Worm (Caenorhabditis elegans): ENCODE results near the gene sel-7.

The sel-7 gene

ce11 chrX:14326578-14326977 is 13.7 kb downstream of the sel-7 start:
- TF ChIP-seq unc-62 (GFP tag; optimal IDR thresholded peaks at IDR 0.05) = no peak

- no peak for TF ChIP-seq unc-62 (GFP tag; optimal IDR thresholded peaks at IDR 0.05)
Measured at ce11 chrX:14324289-14324688, 16.0 kb downstream of the sel-7 start.

ce11 chrX:14322793-14323192 is 17.5 kb downstream of the sel-7 start:
- TF ChIP-seq unc-62 (GFP tag; optimal IDR thresholded peaks at IDR 0.05) = no peak

- no peak for TF ChIP-seq unc-62 (GFP tag; optimal IDR thresholded peaks at IDR 0.05)
Measured at ce11 chrX:14320298-14320697, 20.0 kb downstream of the sel-7 start, which contains the start of gene C11H1.9. Gene C11H1.9 (minus strand): TSS chrX:14320398.

ce11 chrX:14316132-14316531 is 24.1 kb downstream of the sel-7 start:
- no peak for TF ChIP-seq unc-62 (GFP tag; optimal IDR thresholded peaks at IDR 0.05)

DNA sequence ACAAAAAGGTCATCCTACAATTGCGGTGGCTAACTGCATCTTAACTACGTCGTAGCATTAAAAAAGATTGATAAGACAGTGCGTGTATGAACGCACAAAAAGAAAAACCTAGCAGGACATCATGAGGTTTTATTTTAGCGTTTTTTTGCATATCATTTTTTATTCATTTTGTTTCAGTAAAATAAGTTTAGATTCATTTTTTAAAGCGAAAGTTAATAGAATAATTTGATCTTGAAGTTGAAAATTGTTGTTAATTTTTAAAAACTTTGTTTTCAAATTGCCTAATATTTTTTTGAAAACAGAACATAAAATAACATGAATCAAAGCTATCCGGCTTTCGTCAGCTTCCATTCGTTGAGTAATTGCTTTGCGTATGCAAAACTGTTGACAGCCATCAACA is 26.7 kb downstream of the sel-7 start, which contains the start of gene prx-1:
Gene prx-1 (plus strand): TSS at position 301 of the 400 bp plus-strand sequence.
- TF ChIP-seq unc-62 (GFP tag; optimal IDR thresholded peaks at IDR 0.05) = no peak

- no peak for TF ChIP-seq unc-62 (GFP tag; optimal IDR thresholded peaks at IDR 0.05)
Measured at ce11 chrX:14312416-14312815, 27.9 kb downstream of the sel-7 start.

ce11 chrX:14311583-14311982 is 28.7 kb downstream of the sel-7 start, which contains the start of gene mgrn-1:
Gene mgrn-1 (minus strand): TSS chrX:14311683.
- no peak for TF ChIP-seq unc-62 (GFP tag; optimal IDR thresholded peaks at IDR 0.05)

- TF ChIP-seq unc-62 (GFP tag; optimal IDR thresholded peaks at IDR 0.05) = no peak
Measured at ce11 chrX:14309656-14310055, 30.6 kb downstream of the sel-7 start.

DNA sequence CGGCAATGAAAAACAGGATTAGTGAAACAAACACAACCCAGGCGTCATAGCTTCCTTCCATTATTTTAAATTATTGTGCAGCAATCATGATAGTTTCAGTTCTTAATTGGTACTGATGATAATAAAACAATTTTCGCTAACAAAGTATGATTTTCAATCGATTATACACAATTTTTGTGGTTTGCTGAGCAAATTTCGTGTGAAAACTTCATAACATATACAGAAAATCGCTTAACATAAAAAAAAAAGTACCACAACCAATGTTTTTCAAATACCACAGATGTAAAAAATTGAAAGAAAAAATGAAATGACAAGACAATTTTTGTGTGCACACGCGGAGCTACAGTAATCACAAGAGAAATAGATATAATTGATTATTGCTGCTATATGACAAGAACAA is 32.6 kb downstream of the sel-7 start, which contains the start of gene gphr-2:
Gene gphr-2 (minus strand): TSS at position 101 of the 400 bp plus-strand sequence.
- TF ChIP-seq unc-62 (GFP tag; optimal IDR thresholded peaks at IDR 0.05) = no peak

DNA sequence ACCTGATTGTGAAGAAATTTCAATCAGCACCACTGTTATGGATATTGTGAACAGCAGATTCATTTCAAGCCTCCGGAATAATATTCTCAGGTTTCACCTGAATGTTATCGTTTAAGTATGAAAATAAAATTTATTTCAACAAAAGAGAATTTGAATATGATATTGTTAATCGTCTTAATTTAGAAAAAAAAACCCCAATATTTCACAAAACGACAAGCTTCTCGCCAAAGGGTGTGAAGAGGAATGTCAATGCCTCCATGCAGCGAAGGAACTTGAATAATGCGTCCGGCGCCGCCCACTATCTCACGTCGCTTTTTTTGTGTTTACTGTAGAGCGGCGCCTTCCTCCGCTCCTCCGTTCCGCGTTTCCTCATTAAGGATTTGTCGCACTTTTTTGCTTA is 37.2 kb downstream of the sel-7 start, which contains the start of gene C11H1.5:
Gene C11H1.5 (minus strand): TSS at position 101 of the 400 bp plus-strand sequence.
- TF ChIP-seq unc-62 (GFP tag; optimal IDR thresholded peaks at IDR 0.05) = no peak

- TF ChIP-seq unc-62 (GFP tag; optimal IDR thresholded peaks at IDR 0.05) = no peak
Measured at ce11 chrX:14297209-14297608, 43.1 kb downstream of the sel-7 start.

ce11 chrX:14296559-14296958 is 43.7 kb downstream of the sel-7 start, which contains the start of gene madd-3:
Gene madd-3 (minus strand): TSS chrX:14296659.
- TF ChIP-seq unc-62 (GFP tag; optimal IDR thresholded peaks at IDR 0.05) = no peak

DNA sequence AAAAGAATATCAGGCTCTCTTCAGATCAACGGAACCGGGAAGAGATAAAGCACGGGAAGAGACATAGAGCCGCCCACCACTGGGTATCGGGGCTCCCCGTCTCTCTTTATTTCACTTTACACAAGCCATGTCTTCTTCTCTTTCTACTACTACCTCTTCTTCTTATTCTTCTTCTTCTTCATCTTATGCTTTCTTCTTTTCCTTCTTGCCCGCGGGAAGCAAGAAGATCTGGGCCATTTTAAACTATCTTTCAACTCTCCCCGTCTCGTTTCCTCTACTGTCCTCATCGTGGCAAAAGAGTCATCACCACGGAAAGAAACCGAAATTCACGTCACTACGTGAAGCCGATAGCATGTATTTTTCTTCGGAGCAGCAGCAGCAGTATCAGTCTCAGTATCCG is 47.6 kb downstream of the sel-7 start:
- no peak for TF ChIP-seq unc-62 (GFP tag; optimal IDR thresholded peaks at IDR 0.05)

DNA sequence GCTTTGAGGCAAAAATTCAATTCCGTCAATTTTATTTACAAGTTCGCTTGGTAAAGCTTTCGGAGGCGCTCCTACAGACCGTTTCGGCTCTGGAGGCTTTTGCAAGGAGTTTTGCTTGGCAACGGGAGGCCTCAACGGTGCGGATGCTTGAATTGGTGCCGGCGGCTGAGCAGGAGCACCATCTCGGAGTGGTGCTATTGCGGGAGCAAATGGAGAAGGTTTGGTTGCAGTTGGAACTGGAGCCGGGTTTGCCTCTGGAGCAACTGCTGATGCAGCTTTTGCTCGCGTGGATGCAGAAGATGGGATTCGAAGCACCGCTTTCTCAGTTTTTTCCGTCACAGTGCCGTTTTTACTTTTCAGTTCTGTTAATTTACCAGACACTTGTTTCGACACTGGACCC is 50.3 kb downstream of the sel-7 start:
- no peak for TF ChIP-seq unc-62 (GFP tag; optimal IDR thresholded peaks at IDR 0.05)

- no peak for TF ChIP-seq unc-62 (GFP tag; optimal IDR thresholded peaks at IDR 0.05)
Measured at ce11 chrX:14287888-14288287, 52.4 kb downstream of the sel-7 start.

Measured in whole organism, dauer.